Fruit fly (Drosophila melanogaster): Measurements from ENCODE around the gene CG13000.

Gene CG13000

dm6 chrX:16948371-16948770 lies at the start of gene CG13000:
CG13000 (minus strand) TSS chrX:16948471.
- TF ChIP-seq Sin3A (optimal IDR thresholded peaks at IDR 0.05) (no peak), Myc (optimal IDR thresholded peaks at IDR 0.05) (no peak), h (optimal IDR thresholded peaks at IDR 0.05) (no peak), insv (optimal IDR thresholded peaks at IDR 0.05) (no peak), psq (optimal IDR thresholded peaks at IDR 0.05) (no peak), ttk (optimal IDR thresholded peaks at IDR 0.05) (no peak)

- no peak for TF ChIP-seq Sin3A (optimal IDR thresholded peaks at IDR 0.05)
These were observed 38.7 kb upstream of the CG13000 start for dm6 chrX:16986928-16987327.

dm6 chrX:16968148-16968823 lies 20.0 kb upstream of the CG13000 start, which contains the start of gene Ubr1:
Ubr1 (minus strand) TSS chrX:16968679.
- TF ChIP-seq h (optimal IDR thresholded peaks at IDR 0.05) (no peak), psq (optimal IDR thresholded peaks at IDR 0.05) (no peak), insv (optimal IDR thresholded peaks at IDR 0.05) (no peak), Myc (optimal IDR thresholded peaks at IDR 0.05) (no peak), Sin3A (optimal IDR thresholded peaks at IDR 0.05) (no peak), ttk (optimal IDR thresholded peaks at IDR 0.05) (no peak)

dm6 chrX:16967415-16967814 lies 19.1 kb upstream of the CG13000 start:
- peak; percentile 85 for TF ChIP-seq h (optimal IDR thresholded peaks at IDR 0.05)
- TF ChIP-seq Sin3A (optimal IDR thresholded peaks at IDR 0.05) = no peak

- no peak for TF ChIP-seq insv (optimal IDR thresholded peaks at IDR 0.05)
- no peak for TF ChIP-seq Myc (optimal IDR thresholded peaks at IDR 0.05)
- TF ChIP-seq Sin3A (optimal IDR thresholded peaks at IDR 0.05) = no peak
- no peak for TF ChIP-seq h (optimal IDR thresholded peaks at IDR 0.05)
- TF ChIP-seq psq (optimal IDR thresholded peaks at IDR 0.05) = no peak
- TF ChIP-seq ttk (optimal IDR thresholded peaks at IDR 0.05) = no peak
These were observed 18.3 kb upstream of the CG13000 start for dm6 chrX:16966532-16966931.

dm6 chrX:16946604-16947003 lies 1.7 kb downstream of the CG13000 start:
- TF ChIP-seq Sin3A (optimal IDR thresholded peaks at IDR 0.05) (no peak), psq (optimal IDR thresholded peaks at IDR 0.05) (no peak), h (optimal IDR thresholded peaks at IDR 0.05) (no peak), insv (optimal IDR thresholded peaks at IDR 0.05) (no peak), ttk (optimal IDR thresholded peaks at IDR 0.05) (no peak), Myc (optimal IDR thresholded peaks at IDR 0.05) (no peak)

dm6 chrX:16945414-16945813 lies 2.9 kb downstream of the CG13000 start:
- TF ChIP-seq ttk (optimal IDR thresholded peaks at IDR 0.05) = no peak
- no peak for TF ChIP-seq psq (optimal IDR thresholded peaks at IDR 0.05)
- no peak for TF ChIP-seq insv (optimal IDR thresholded peaks at IDR 0.05)
- TF ChIP-seq h (optimal IDR thresholded peaks at IDR 0.05) = no peak
- TF ChIP-seq Myc (optimal IDR thresholded peaks at IDR 0.05) = no peak
- TF ChIP-seq Sin3A (optimal IDR thresholded peaks at IDR 0.05) = no peak

- TF ChIP-seq psq (optimal IDR thresholded peaks at IDR 0.05) (no peak), ttk (optimal IDR thresholded peaks at IDR 0.05) (no peak)
These were observed 4.2 kb downstream of the CG13000 start for dm6 chrX:16944049-16944532.

- TF ChIP-seq h (optimal IDR thresholded peaks at IDR 0.05) (no peak), ttk (optimal IDR thresholded peaks at IDR 0.05) (no peak)
These were observed 4.8 kb downstream of the CG13000 start for dm6 chrX:16943515-16943850.

- TF ChIP-seq Myc (optimal IDR thresholded peaks at IDR 0.05) (no peak), h (optimal IDR thresholded peaks at IDR 0.05) (no peak), psq (optimal IDR thresholded peaks at IDR 0.05) (no peak), ttk (optimal IDR thresholded peaks at IDR 0.05) (no peak), Sin3A (optimal IDR thresholded peaks at IDR 0.05) (no peak), insv (optimal IDR thresholded peaks at IDR 0.05) (no peak)
These were observed 5.3 kb downstream of the CG13000 start, which contains the start of the genes CG13001 and RhoGAP15B for dm6 chrX:16942735-16943514. CG13001 (minus strand) TSS chrX:16942871. RhoGAP15B (plus strand) TSS chrX:16943290.

- TF ChIP-seq h (optimal IDR thresholded peaks at IDR 0.05) (no peak), insv (optimal IDR thresholded peaks at IDR 0.05) (no peak), psq (optimal IDR thresholded peaks at IDR 0.05) (no peak), Myc (optimal IDR thresholded peaks at IDR 0.05) (no peak), Sin3A (optimal IDR thresholded peaks at IDR 0.05) (no peak), ttk (optimal IDR thresholded peaks at IDR 0.05) (no peak)
These were observed 7.7 kb downstream of the CG13000 start, which contains the start of gene wus for dm6 chrX:16940426-16941058. wus (minus strand) TSS chrX:16940873.

- no peak for TF ChIP-seq Myc (optimal IDR thresholded peaks at IDR 0.05)
- TF ChIP-seq ttk (optimal IDR thresholded peaks at IDR 0.05) = no peak
- TF ChIP-seq Sin3A (optimal IDR thresholded peaks at IDR 0.05) = no peak
- TF ChIP-seq psq (optimal IDR thresholded peaks at IDR 0.05) = no peak
- TF ChIP-seq insv (optimal IDR thresholded peaks at IDR 0.05) = no peak
- TF ChIP-seq h (optimal IDR thresholded peaks at IDR 0.05) = no peak
These were observed 11.6 kb downstream of the CG13000 start for dm6 chrX:16936689-16937088.

Measured in Kc167 (cell line).